Worm (Caenorhabditis elegans) whole organism, L1 larva: ENCODE data around the gene C10A4.9.

Experiments used
- C04F5.9 ChIP-seq: sonication (generic microtip); optimal IDR thresholded peaks from 2 replicates; lab custom pipeline; 2016; ENCODE audit warnings: missing genetic modification characterization, missing compliant biosample characterization
- C16A3.4 ChIP-seq: fragments of 150-350 bp; optimal IDR thresholded peaks from 2 replicates; lab custom pipeline; 2014; ENCODE audit warnings: missing biosample characterization, missing genetic modification characterization
- aha-1 ChIP-seq: fragments of 150-350 bp; optimal IDR thresholded peaks from 2 replicates; lab custom pipeline; 2014; ENCODE audit warnings: missing biosample characterization, missing genetic modification characterization
- alr-1 ChIP-seq: fragments of 200-800 bp; sonication (Bioruptor generic); optimal IDR thresholded peaks from 2 replicates; lab custom pipeline; 2018; ENCODE audit warnings: borderline replicate concordance, mild to moderate bottlenecking, missing genetic modification characterization, missing compliant biosample characterization
- ama-1 ChIP-seq: fragments of 150-350 bp; optimal IDR thresholded peaks from 2 replicates; lab custom pipeline; 2014
- blmp-1 ChIP-seq: fragments of 150-350 bp; optimal IDR thresholded peaks from 2 replicates; lab custom pipeline; 2014; ENCODE audit warnings: missing biosample characterization, missing genetic modification characterization
- ceh-63 ChIP-seq: fragments of 200-800 bp; sonication (Bioruptor generic); optimal IDR thresholded peaks from 2 replicates; lab custom pipeline; 2018; ENCODE audit warnings: mild to moderate bottlenecking, missing genetic modification characterization, missing compliant biosample characterization
- ceh-8 ChIP-seq: fragments of 200-800 bp; sonication (Bioruptor generic); optimal IDR thresholded peaks from 2 replicates; lab custom pipeline; 2018; ENCODE audit warnings: mild to moderate bottlenecking, missing genetic modification characterization, moderate library complexity, missing compliant biosample characterization
- ceh-82 ChIP-seq, 3 experiments: fragments of 150-350 bp in 1 of 3; sonication (generic microtip) in 2 of 3; optimal IDR thresholded peaks; 2 replicates each; lab custom pipeline; 2014 to 2017; ENCODE audit warnings: missing biosample characterization in 3 of 3, missing genetic modification characterization in 3 of 3
- ceh-90 ChIP-seq: sonication (generic microtip); optimal IDR thresholded peaks from 2 replicates; lab custom pipeline; 2016; ENCODE audit warnings: missing genetic modification characterization, missing compliant biosample characterization
- ces-1 ChIP-seq: fragments of 150-350 bp; optimal IDR thresholded peaks from 2 replicates; lab custom pipeline; 2014; ENCODE audit warnings: missing biosample characterization, missing genetic modification reagents, missing genetic modification characterization
- dsc-1 ChIP-seq: sonication (generic microtip); optimal IDR thresholded peaks from 2 replicates; lab custom pipeline; 2016; ENCODE audit warnings: mild to moderate bottlenecking, missing genetic modification characterization, missing compliant biosample characterization
- efl-1 ChIP-seq, 4 experiments: fragments of 150-350 bp; optimal IDR thresholded peaks in 3 of 4; peaks in 1 of 4; 1 replicate in 1 of 4; 2 replicates in 3 of 4; lab custom pipeline; 2014; ENCODE audit warnings: missing biosample characterization in 2 of 4, missing genetic modification characterization in 2 of 4, missing genetic modification reagents in 2 of 4
- efl-3 ChIP-seq: fragments of 200-800 bp; sonication (Bioruptor generic); optimal IDR thresholded peaks from 2 replicates; lab custom pipeline; 2018; ENCODE audit warnings: mild to moderate bottlenecking, missing genetic modification characterization, missing compliant biosample characterization
- elt-3 ChIP-seq, 6 experiments: fragments of 150-350 bp in 1 of 6; sonication (generic microtip); optimal IDR thresholded peaks; 2 replicates each; lab custom pipeline; 2017 to 2018; ENCODE audit warnings: missing biosample characterization in 6 of 6, missing genetic modification characterization in 6 of 6, inconsistent platforms in 1 of 6
- ets-5 ChIP-seq: fragments of 200-800 bp; sonication (Bioruptor generic); IDR thresholded peaks from 2 replicates; pipeline ENCODE4 v1.3.6; 2022; ENCODE audit warnings: missing genetic modification characterization, missing compliant biosample characterization
- fos-1 ChIP-seq: fragments of 150-350 bp; optimal IDR thresholded peaks from 2 replicates; lab custom pipeline; 2014; ENCODE audit warnings: missing biosample characterization, missing genetic modification characterization
- grh-1 ChIP-seq: fragments of 200-800 bp; sonication (Bioruptor generic); IDR thresholded peaks from 2 replicates; pipeline ENCODE4 v1.3.6; 2022; ENCODE audit warnings: missing genetic modification reagents, missing genetic modification characterization, missing compliant biosample characterization
- hlh-4 ChIP-seq: sonication (generic microtip); optimal IDR thresholded peaks from 2 replicates; lab custom pipeline; 2016; ENCODE audit warnings: mild to moderate bottlenecking, missing genetic modification characterization, missing compliant biosample characterization
- isw-1 ChIP-seq: fragments of 200-800 bp; sonication (Bioruptor generic); IDR thresholded peaks from 2 replicates; pipeline ENCODE4 v1.3.6; 2022; ENCODE audit warnings: missing genetic modification characterization, missing compliant biosample characterization
- lin-13 ChIP-seq: fragments of 150-350 bp; optimal IDR thresholded peaks from 2 replicates; lab custom pipeline; 2014; ENCODE audit warnings: missing biosample characterization, missing genetic modification reagents, missing genetic modification characterization
- lin-14 ChIP-seq: fragments of 200-800 bp; sonication (Bioruptor generic); optimal IDR thresholded peaks from 2 replicates; lab custom pipeline; 2018; ENCODE audit warnings: mild to moderate bottlenecking, missing genetic modification characterization, moderate library complexity, missing compliant biosample characterization
- lin-15B ChIP-seq: fragments of 150-350 bp; sonication (generic microtip); optimal IDR thresholded peaks from 3 replicates; lab custom pipeline; 2014; ENCODE audit warnings: missing biosample characterization, missing genetic modification characterization
- lin-39 ChIP-seq: fragments of 150-350 bp; optimal IDR thresholded peaks from 2 replicates; lab custom pipeline; 2014; ENCODE audit warnings: missing biosample characterization, missing genetic modification reagents, missing genetic modification characterization
- lir-3 ChIP-seq: sonication (generic microtip); optimal IDR thresholded peaks from 2 replicates; lab custom pipeline; 2016; ENCODE audit warnings: mild to moderate bottlenecking, missing genetic modification characterization, moderate library complexity, missing compliant biosample characterization; ENCODE audit not compliant: poor library complexity
- lsy-2 ChIP-seq, 2 experiments: fragments of 150-350 bp; optimal IDR thresholded peaks; 2 replicates each; lab custom pipeline; 2014; ENCODE audit warnings: missing biosample characterization in 2 of 2, missing genetic modification characterization in 2 of 2
- nhr-11 ChIP-seq: fragments of 150-350 bp; optimal IDR thresholded peaks from 2 replicates; lab custom pipeline; 2014; ENCODE audit warnings: missing biosample characterization, missing genetic modification characterization
- nhr-12 ChIP-seq: sonication (generic microtip); optimal IDR thresholded peaks from 2 replicates; lab custom pipeline; 2017; ENCODE audit warnings: missing biosample characterization, missing genetic modification characterization
- nhr-19 ChIP-seq: fragments of 200-800 bp; sonication (Bioruptor generic); conservative IDR thresholded peaks from 2 replicates; pipeline ENCODE4 v1.3.6; 2022; ENCODE audit warnings: missing genetic modification characterization, missing compliant biosample characterization
- nhr-47 ChIP-seq: sonication (generic microtip); optimal IDR thresholded peaks from 2 replicates; lab custom pipeline; 2016; ENCODE audit warnings: mild to moderate bottlenecking, missing genetic modification characterization, moderate library complexity, missing compliant biosample characterization
- nhr-71 ChIP-seq: sonication (generic microtip); optimal IDR thresholded peaks from 2 replicates; lab custom pipeline; 2016; ENCODE audit warnings: mild to moderate bottlenecking, missing genetic modification characterization, moderate library complexity, missing compliant biosample characterization
- nhr-76 ChIP-seq: sonication (generic microtip); optimal IDR thresholded peaks from 2 replicates; lab custom pipeline; 2017; ENCODE audit warnings: missing biosample characterization, missing genetic modification characterization
- nhr-84 ChIP-seq: sonication (generic microtip); optimal IDR thresholded peaks from 2 replicates; lab custom pipeline; 2017; ENCODE audit warnings: missing biosample characterization, missing genetic modification characterization
- nhr-90 ChIP-seq: sonication (generic microtip); optimal IDR thresholded peaks from 2 replicates; lab custom pipeline; 2016; ENCODE audit warnings: mild to moderate bottlenecking, missing genetic modification characterization, missing compliant biosample characterization; ENCODE audit not compliant: poor library complexity
- pag-3 ChIP-seq: sonication (generic microtip); optimal IDR thresholded peaks from 2 replicates; lab custom pipeline; 2017; ENCODE audit warnings: missing genetic modification characterization, mild to moderate bottlenecking, missing compliant biosample characterization, antibody characterized with exemption, borderline replicate concordance; ENCODE audit not compliant: insufficient read depth
- sox-4 ChIP-seq: sonication (generic microtip); optimal IDR thresholded peaks from 2 replicates; lab custom pipeline; 2016; ENCODE audit warnings: missing genetic modification characterization, missing compliant biosample characterization
- sptf-1 ChIP-seq: fragments of 150-350 bp; optimal IDR thresholded peaks from 2 replicates; lab custom pipeline; 2014; ENCODE audit warnings: missing biosample characterization, missing genetic modification characterization
- tbx-2 ChIP-seq: sonication (generic microtip); optimal IDR thresholded peaks from 2 replicates; lab custom pipeline; 2016; ENCODE audit warnings: missing genetic modification characterization, missing compliant biosample characterization
- tlp-1 ChIP-seq: fragments of 150-350 bp; optimal IDR thresholded peaks from 2 replicates; lab custom pipeline; 2014; ENCODE audit warnings: missing biosample characterization, missing genetic modification characterization
- unc-98 ChIP-seq: fragments of 200-800 bp; sonication (Bioruptor generic); IDR thresholded peaks from 2 replicates; pipeline ENCODE4 v1.3.6; 2022; ENCODE audit warnings: missing genetic modification characterization, missing compliant biosample characterization
- zag-1 ChIP-seq: fragments of 150-350 bp; optimal IDR thresholded peaks from 2 replicates; lab custom pipeline; 2014; ENCODE audit warnings: missing biosample characterization, missing genetic modification characterization
- zip-4 ChIP-seq: fragments of 200-800 bp; sonication (Bioruptor generic); optimal IDR thresholded peaks from 2 replicates; lab custom pipeline; 2018; ENCODE audit warnings: mild to moderate bottlenecking, missing genetic modification characterization, moderate library complexity, missing compliant biosample characterization
- ztf-4 ChIP-seq: fragments of 150-350 bp; optimal IDR thresholded peaks from 2 replicates; lab custom pipeline; 2014; ENCODE audit warnings: missing biosample characterization, missing genetic modification characterization

The C10A4.9 gene

DNA sequence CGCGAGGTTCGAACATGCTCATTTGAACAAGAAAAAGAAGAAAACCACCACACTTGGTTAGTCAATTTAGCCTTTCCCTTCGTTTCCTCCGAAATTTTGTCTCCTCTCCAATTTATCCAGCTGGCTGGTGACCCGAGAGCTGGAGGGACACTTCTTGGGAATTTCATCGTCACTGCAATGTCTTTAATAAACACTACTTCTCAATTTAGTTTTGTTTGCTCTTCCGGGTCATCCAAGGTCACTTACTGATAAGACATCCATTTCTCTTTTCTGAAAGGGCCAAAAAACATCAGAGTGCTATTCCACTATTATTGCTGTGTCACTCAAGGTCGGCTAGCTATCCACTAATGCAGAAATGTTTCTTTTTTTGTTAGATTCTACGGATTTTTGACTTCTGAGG, 15.3 kb upstream of the C10A4.9 start, which contains the start of gene C10A4.3:
Gene C10A4.3, plus strand, starts transcription at position 301 of the 400 bp plus-strand sequence.
- no peak for TF ChIP-seq ceh-63 (GFP tag; lab: Kevin White, UChicago)
- no peak for TF ChIP-seq lir-3 (tag; lab: Kevin White, UChicago)
- TF ChIP-seq nhr-47 (tag; lab: Kevin White, UChicago) = no peak
- no peak for TF ChIP-seq nhr-11 (tag; lab: Kevin White, UChicago)
- no peak for TF ChIP-seq ama-1 (lab: Kevin White, UChicago)
- no peak for TF ChIP-seq aha-1 (tag; lab: Kevin White, UChicago)
- no peak for TF ChIP-seq isw-1 (GFP tag; lab: Robert Waterston, UW)
- TF ChIP-seq zag-1 = no peak
- TF ChIP-seq hlh-4 (tag; lab: Kevin White, UChicago) = no peak
- TF ChIP-seq unc-98 (GFP tag; lab: Robert Waterston, UW) = no peak
- no peak for TF ChIP-seq pag-3 (tag; lab: Kevin White, UChicago)
- no peak for TF ChIP-seq dsc-1
- no peak for TF ChIP-seq nhr-84 (tag; lab: Kevin White, UChicago)
- no peak for TF ChIP-seq sptf-1 (tag; lab: Kevin White, UChicago)
- TF ChIP-seq nhr-19 (GFP tag; lab: Robert Waterston, UW) = no peak
- no peak for TF ChIP-seq sox-4 (tag; lab: Kevin White, UChicago)
- no peak for TF ChIP-seq lsy-2 (tag; optimal IDR thresholded peaks at IDR 0.05; lab: Kevin White, UChicago)
- TF ChIP-seq lin-13 (GFP tag; lab: Kevin White, UChicago) = no peak
- TF ChIP-seq ces-1 (GFP tag; lab: Kevin White, UChicago) = no peak

- TF ChIP-seq sox-4 (tag; lab: Kevin White, UChicago) = no peak
- no peak for TF ChIP-seq blmp-1 (tag; lab: Kevin White, UChicago)
- no peak for TF ChIP-seq efl-1 (optimal IDR thresholded peaks at IDR 0.05; lab: Kevin White, UChicago)
- TF ChIP-seq efl-1 (GFP tag; optimal IDR thresholded peaks at IDR 0.05 in 1 of 2; lab: Kevin White, UChicago) = peak in 1 of 2 experiments; percentile 91
Measured at ce11 chrX:7407749-7408148, 12.9 kb upstream of the C10A4.9 start.

- no peak for TF ChIP-seq isw-1 (GFP tag; lab: Robert Waterston, UW)
- TF ChIP-seq nhr-76 (tag; lab: Kevin White, UChicago) = no peak
Measured at ce11 chrX:7409030-7409429, 11.6 kb upstream of the C10A4.9 start.

- TF ChIP-seq pag-3 (tag; lab: Kevin White, UChicago) (no peak), ceh-8 (GFP tag; lab: Kevin White, UChicago) (no peak), ztf-4 (tag; lab: Kevin White, UChicago) (no peak), grh-1 (GFP tag; lab: Robert Waterston, UW) (no peak), lin-13 (GFP tag; lab: Kevin White, UChicago) (no peak), C16A3.4 (tag; lab: Kevin White, UChicago) (no peak), lin-15B (no peak), nhr-90 (tag; lab: Kevin White, UChicago) (no peak), fos-1 (no peak), ama-1 (lab: Kevin White, UChicago) (no peak), nhr-71 (no peak), blmp-1 (tag; lab: Kevin White, UChicago) (no peak), lin-14 (GFP tag; lab: Kevin White, UChicago) (no peak), ets-5 (GFP tag; lab: Robert Waterston, UW) (no peak)
Measured at ce11 chrX:7409935-7410334, 10.7 kb upstream of the C10A4.9 start, which contains the start of gene C10A4.2. C10A4.2 (plus strand) TSS chrX:7410235.

ce11 chrX:7415420-7415819, 5.3 kb upstream of the C10A4.9 start, which contains the start of gene C10A4.7:
C10A4.7 (minus strand) TSS chrX:7415520.
- TF ChIP-seq ets-5 (GFP tag; lab: Robert Waterston, UW) (no peak), zip-4 (GFP tag; lab: Kevin White, UChicago) (no peak), nhr-12 (tag; lab: Kevin White, UChicago) (no peak), tlp-1 (tag; lab: Kevin White, UChicago) (no peak), elt-3 (tag; optimal IDR thresholded peaks at IDR 0.05; lab: Kevin White, UChicago) (no peak), C04F5.9 (tag; lab: Kevin White, UChicago) (no peak), ceh-82 (tag; optimal IDR thresholded peaks at IDR 0.05; lab: Kevin White, UChicago) (no peak), tbx-2 (no peak), isw-1 (GFP tag; lab: Robert Waterston, UW) (no peak), lin-39 (no peak), hlh-4 (tag; lab: Kevin White, UChicago) (no peak), ceh-63 (GFP tag; lab: Kevin White, UChicago) (no peak), alr-1 (no peak), grh-1 (GFP tag; lab: Robert Waterston, UW) (no peak), efl-1 (optimal IDR thresholded peaks at IDR 0.05; lab: Kevin White, UChicago) (no peak), efl-1 (GFP tag; optimal IDR thresholded peaks at IDR 0.05 in 1 of 2; lab: Kevin White, UChicago) (no peak), lin-13 (GFP tag; lab: Kevin White, UChicago) (no peak), efl-3 (GFP tag; lab: Kevin White, UChicago) (no peak), ces-1 (GFP tag; lab: Kevin White, UChicago) (no peak), ceh-90 (no peak)
- TF ChIP-seq, all 84 proteins: peak for 0
